Worm (Caenorhabditis elegans): ENCODE results near the gene tbp-1.

Gene tbp-1

ce11 chrIII:7378522-7378921, 5.3 kb upstream of the tbp-1 start:
- TF ChIP-seq mdl-1 (tag; optimal IDR thresholded peaks at IDR 0.05) (no peak), lin-39 (tag; optimal IDR thresholded peaks at IDR 0.05) (no peak), skn-1 (tag; optimal IDR thresholded peaks at IDR 0.05) (no peak), nhr-6 (tag; optimal IDR thresholded peaks at IDR 0.05) (no peak), ztf-4 (tag; optimal IDR thresholded peaks at IDR 0.05) (no peak), sma-3 (GFP tag; optimal IDR thresholded peaks at IDR 0.05) (no peak), fos-1 (tag; optimal IDR thresholded peaks at IDR 0.05) (no peak), elt-1 (tag; optimal IDR thresholded peaks at IDR 0.05) (no peak), sma-9 (GFP tag; optimal IDR thresholded peaks at IDR 0.05) (no peak), sma-9 (tag; optimal IDR thresholded peaks at IDR 0.05) (no peak), nhr-23 (tag; optimal IDR thresholded peaks at IDR 0.05) (no peak), alr-1 (tag; optimal IDR thresholded peaks at IDR 0.05) (no peak), F13H6.1 (tag; optimal IDR thresholded peaks at IDR 0.05) (no peak), sem-4 (tag; optimal IDR thresholded peaks at IDR 0.05) (no peak), lsy-2 (tag; optimal IDR thresholded peaks at IDR 0.05) (no peak)

- no peak for TF ChIP-seq gmeb-1 (tag; optimal IDR thresholded peaks at IDR 0.05)
- TF ChIP-seq ZK546.5 (tag; optimal IDR thresholded peaks at IDR 0.05), result no peak
These were observed 4.9 kb upstream of the tbp-1 start, which contains the start of gene T20B12.7 for ce11 chrIII:7378945-7379344. T20B12.7 (minus strand) TSS chrIII:7379045.

ce11 chrIII:7380120-7380519, 3.7 kb upstream of the tbp-1 start:
- no peak for TF ChIP-seq F13H6.1 (tag; optimal IDR thresholded peaks at IDR 0.05)
- TF ChIP-seq elt-1 (tag; optimal IDR thresholded peaks at IDR 0.05), result no peak
- no peak for TF ChIP-seq mab-5 (tag; optimal IDR thresholded peaks at IDR 0.05)
- no peak for TF ChIP-seq elt-3 (tag; optimal IDR thresholded peaks at IDR 0.05)
- TF ChIP-seq ztf-1 (GFP tag; conservative IDR thresholded peaks at IDR 0.05), result no peak
- no peak for TF ChIP-seq crh-2 (tag; optimal IDR thresholded peaks at IDR 0.05)
- TF ChIP-seq Y55F3AM.14 (GFP tag; optimal IDR thresholded peaks at IDR 0.05), result no peak
- no peak for TF ChIP-seq unc-55 (GFP tag; optimal IDR thresholded peaks at IDR 0.05)
- no peak for TF ChIP-seq ceh-82 (tag; optimal IDR thresholded peaks at IDR 0.05)
- no peak for TF ChIP-seq lsy-2 (tag; optimal IDR thresholded peaks at IDR 0.05)

DNA sequence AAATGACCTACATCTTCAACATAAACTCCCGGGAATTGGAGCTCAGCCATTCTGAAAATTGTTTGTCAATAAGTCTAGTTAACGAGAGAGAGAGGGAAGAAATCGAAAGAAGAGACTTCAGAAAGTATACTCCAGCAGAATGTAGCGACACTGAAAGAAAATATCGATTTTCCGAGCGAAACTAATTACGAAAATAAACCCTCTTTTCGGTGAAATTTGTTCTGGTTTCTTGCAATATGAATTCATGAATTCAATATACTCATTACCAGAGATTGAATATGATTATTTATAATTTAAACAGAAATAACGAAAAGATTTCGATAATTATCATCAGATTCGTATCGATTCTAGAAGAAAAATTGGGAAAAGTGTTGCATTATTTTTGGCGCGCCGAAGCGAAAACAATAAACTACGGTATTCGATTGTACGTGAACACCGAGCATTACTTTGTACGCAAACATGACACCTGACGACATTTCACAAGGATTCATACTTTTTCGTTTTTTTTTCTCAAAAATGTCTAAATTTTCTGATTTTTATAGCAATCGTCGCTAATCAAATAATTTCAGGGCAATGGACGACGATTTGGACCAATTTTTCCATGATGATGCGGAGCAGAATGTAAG, 2.2 kb upstream of the tbp-1 start, which contains the start of the genes hmg-4 and T20B12.3:
Gene hmg-4, minus strand, starts transcription at position 51 of the 626 bp plus-strand sequence.
Gene T20B12.3, plus strand, starts transcription at position 570 of the 626 bp plus-strand sequence.
- TF ChIP-seq lin-39 (tag; optimal IDR thresholded peaks at IDR 0.05) (no peak), C34F6.9 (tag; optimal IDR thresholded peaks at IDR 0.05) (peak; percentile 70), elt-3 (tag; optimal IDR thresholded peaks at IDR 0.05) (no peak), mab-5 (tag; optimal IDR thresholded peaks at IDR 0.05) (no peak), nhr-21 (tag; optimal IDR thresholded peaks at IDR 0.05) (no peak), ztf-4 (tag; optimal IDR thresholded peaks at IDR 0.05) (no peak), nhr-129 (tag; optimal IDR thresholded peaks at IDR 0.05) (peak; percentile 68), unc-39 (tag; optimal IDR thresholded peaks at IDR 0.05) (no peak), nhr-10 (tag; optimal IDR thresholded peaks at IDR 0.05) (no peak), elt-1 (tag; optimal IDR thresholded peaks at IDR 0.05) (no peak), ceh-82 (tag; optimal IDR thresholded peaks at IDR 0.05) (no peak), sma-3 (GFP tag; optimal IDR thresholded peaks at IDR 0.05) (no peak), gmeb-1 (tag; optimal IDR thresholded peaks at IDR 0.05) (peak; percentile 47), nhr-23 (tag; optimal IDR thresholded peaks at IDR 0.05) (no peak), R02D3.7 (tag; optimal IDR thresholded peaks at IDR 0.05) (no peak), mbf-1 (tag; optimal IDR thresholded peaks at IDR 0.05) (no peak), peb-1 (tag; optimal IDR thresholded peaks at IDR 0.05) (no peak), dmd-4 (tag; optimal IDR thresholded peaks at IDR 0.05) (no peak), nhr-77 (tag; optimal IDR thresholded peaks at IDR 0.05) (no peak), nhr-25 (tag; optimal IDR thresholded peaks at IDR 0.05) (no peak), lin-13 (GFP tag; optimal IDR thresholded peaks at IDR 0.05) (no peak), nhr-11 (tag; optimal IDR thresholded peaks at IDR 0.05) (no peak), sem-4 (tag; optimal IDR thresholded peaks at IDR 0.05) (no peak), ZK546.5 (tag; optimal IDR thresholded peaks at IDR 0.05) (no peak), alr-1 (tag; optimal IDR thresholded peaks at IDR 0.05) (no peak), Y55F3AM.14 (GFP tag; optimal IDR thresholded peaks at IDR 0.05) (no peak), unc-55 (GFP tag; optimal IDR thresholded peaks at IDR 0.05) (peak; percentile 67), crh-2 (tag; optimal IDR thresholded peaks at IDR 0.05) (peak; percentile 15), ztf-1 (GFP tag; conservative IDR thresholded peaks at IDR 0.05) (no peak), sma-9 (GFP tag; optimal IDR thresholded peaks at IDR 0.05) (no peak), sma-9 (tag; optimal IDR thresholded peaks at IDR 0.05) (no peak), ztf-11 (tag; optimal IDR thresholded peaks at IDR 0.05) (no peak), nhr-12 (tag; optimal IDR thresholded peaks at IDR 0.05) (no peak), unc-62 (GFP tag; optimal IDR thresholded peaks at IDR 0.05) (no peak), egl-27 (tag; optimal IDR thresholded peaks at IDR 0.05) (no peak), ceh-16 (tag; optimal IDR thresholded peaks at IDR 0.05) (no peak), fos-1 (tag; optimal IDR thresholded peaks at IDR 0.05) (no peak), nhr-6 (tag; optimal IDR thresholded peaks at IDR 0.05) (no peak), lsy-2 (tag; optimal IDR thresholded peaks at IDR 0.05) (peak; percentile 83 to 98), F13H6.1 (tag; optimal IDR thresholded peaks at IDR 0.05) (no peak), mdl-1 (tag; optimal IDR thresholded peaks at IDR 0.05) (no peak), blmp-1 (tag; optimal IDR thresholded peaks at IDR 0.05; ENCODE audit: insufficient read depth) (no peak), snpc-4 (tag; optimal IDR thresholded peaks at IDR 0.05) (no peak), skn-1 (tag; optimal IDR thresholded peaks at IDR 0.05) (no peak)
